Worm (Caenorhabditis elegans) whole organism, L4 larva: Measurements from ENCODE around the gene him-14.

Experiments used
- fkh-10 ChIP-seq: fragments of 150-350 bp; optimal IDR thresholded peaks from 2 replicates; lab custom pipeline; 2014; ENCODE audit warnings: missing biosample characterization, missing genetic modification reagents, missing genetic modification characterization
- lir-3 ChIP-seq: sonication (generic microtip); optimal IDR thresholded peaks from 2 replicates; lab custom pipeline; 2016; ENCODE audit warnings: mild to moderate bottlenecking, missing genetic modification characterization, missing compliant biosample characterization

DNA sequence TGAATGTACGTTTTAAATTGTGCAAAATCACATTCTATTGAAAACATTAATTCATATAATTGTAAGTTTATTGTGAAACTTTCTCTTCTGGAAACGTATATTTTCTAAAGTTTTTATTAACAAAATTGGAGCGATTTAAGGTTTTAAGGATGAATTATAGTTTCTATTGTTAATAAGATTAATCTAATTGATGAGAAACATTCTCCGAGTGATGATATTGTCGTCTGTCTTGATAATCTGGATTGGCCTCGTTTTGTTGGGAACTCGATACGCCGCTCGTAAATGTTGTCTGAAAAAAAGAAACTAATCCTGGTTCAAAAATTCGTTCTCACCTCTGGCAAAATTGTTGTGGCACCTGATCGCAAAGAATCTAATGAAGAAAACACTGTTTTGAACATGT lies 36.5 kb upstream of the him-14 start:
- no peak for TF ChIP-seq fkh-10 (GFP tag; lab: Kevin White, UChicago)
- no peak for TF ChIP-seq lir-3 (tag; lab: Kevin White, UChicago)
